Fruit fly (Drosophila melanogaster): Measurements from ENCODE around the gene apolpp.

- TF ChIP-seq achi (GFP tag; optimal IDR thresholded peaks at IDR 0.05): no peak
- no peak for TF ChIP-seq Sox14 (GFP tag; optimal IDR thresholded peaks at IDR 0.05)
- no peak for TF ChIP-seq lz (GFP tag; optimal IDR thresholded peaks at IDR 0.05)
- TF ChIP-seq esn (GFP tag; optimal IDR thresholded peaks at IDR 0.05): no peak
- TF ChIP-seq CG34406 (GFP tag; optimal IDR thresholded peaks at IDR 0.05): no peak
- TF ChIP-seq CG11902 (GFP tag; optimal IDR thresholded peaks at IDR 0.05): no peak
- no peak for TF ChIP-seq CG16779 (tag; optimal IDR thresholded peaks at IDR 0.05)
These were observed 23.7 kb downstream of the apolpp start, which contains the start of gene Actbeta for dm6 chr4:1084326-1085062.

Data from whole organism, prepupa.